Worm (Caenorhabditis elegans) whole organism, L3 larva: ENCODE data around the gene F55B11.2.

ENCODE experiments used
- lin-15B ChIP-seq: fragments of 150-350 bp; optimal IDR thresholded peaks from 2 replicates; lab custom pipeline; 2014; ENCODE audit warnings: missing biosample characterization, missing genetic modification characterization
- skn-1 ChIP-seq: fragments of 150-350 bp; optimal IDR thresholded peaks from 2 replicates; lab custom pipeline; 2014; ENCODE audit warnings: missing biosample characterization, missing genetic modification characterization
- snpc-4 ChIP-seq: fragments of 150-350 bp; optimal IDR thresholded peaks from 2 replicates; lab custom pipeline; 2014; ENCODE audit warnings: missing biosample characterization, missing genetic modification characterization

DNA sequence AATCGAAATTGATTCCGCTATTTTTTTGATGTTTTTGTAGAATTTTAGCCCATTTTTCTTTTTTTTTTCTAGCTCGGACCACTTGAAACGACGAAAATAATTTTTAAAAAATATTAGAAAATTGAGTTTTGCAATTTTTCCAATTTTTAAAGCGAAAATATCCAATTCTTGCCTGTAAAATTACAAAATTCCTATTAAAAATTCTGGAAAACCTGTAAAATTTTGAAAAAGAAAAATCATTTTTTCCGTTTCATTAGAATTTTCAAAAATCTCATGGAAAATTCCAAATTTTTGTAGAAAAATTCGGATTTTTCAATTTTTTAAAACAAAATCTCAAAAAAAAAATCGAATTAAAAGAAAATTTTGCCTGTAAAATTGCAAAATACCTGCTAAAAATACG is 45.9 kb upstream of the F55B11.2 start:
- TF ChIP-seq skn-1 (no peak), lin-15B (tag; lab: Kevin White, UChicago) (no peak), snpc-4 (tag; lab: Kevin White, UChicago) (no peak)
